Worm (Caenorhabditis elegans): ENCODE data around the gene srap-1.
A peak's percentile ranks its signal among the peaks of the same experiment; 100 is the strongest.

srap-1 gene

ce11 chrII:11176441-11176840 lies 26.6 kb upstream of the srap-1 start:
- no peak for TF ChIP-seq zag-1 (tag; optimal IDR thresholded peaks at IDR 0.05)
- peak in 1 of 2 experiments; percentile 7 for TF ChIP-seq lsy-2 (tag; optimal IDR thresholded peaks at IDR 0.05)
- peak; percentile 52 for TF ChIP-seq lin-38 (GFP tag; IDR thresholded peaks at IDR 0.05)
- TF ChIP-seq hif-1 (tag; optimal IDR thresholded peaks at IDR 0.05), result peak in 1 of 2 experiments; percentile 51
- TF ChIP-seq mes-2 (tag; optimal IDR thresholded peaks at IDR 0.05; ENCODE audit: poor library complexity, severe bottlenecking), result peak; percentile 90
- peak; percentile 37 for TF ChIP-seq hlh-30 (tag; optimal IDR thresholded peaks at IDR 0.05; ENCODE audit: insufficient read depth)
- no peak for TF ChIP-seq mxl-2 (GFP tag; conservative IDR thresholded peaks at IDR 0.05)
- no peak for TF ChIP-seq fkh-10 (GFP tag; optimal IDR thresholded peaks at IDR 0.05)
- TF ChIP-seq unc-62 (GFP tag; optimal IDR thresholded peaks at IDR 0.05 in 1 of 2), result peak in 1 of 2 experiments; percentile 41
- TF ChIP-seq unc-62 (tag; optimal IDR thresholded peaks at IDR 0.05), result no peak
- TF ChIP-seq aha-1 (tag), result peak; percentile 98

- no peak for TF ChIP-seq ceh-62 (tag; optimal IDR thresholded peaks at IDR 0.05)
- TF ChIP-seq lin-13 (GFP tag; optimal IDR thresholded peaks at IDR 0.05), result no peak
- no peak for TF ChIP-seq daf-8 (GFP tag; IDR thresholded peaks at IDR 0.05)
- TF ChIP-seq aha-1 (tag), result peak; percentile 62
- no peak for TF ChIP-seq nhr-237 (tag; optimal IDR thresholded peaks at IDR 0.05)
- TF ChIP-seq F37D6.2 (tag; optimal IDR thresholded peaks at IDR 0.05), result no peak
- TF ChIP-seq daf-19 (GFP tag; conservative IDR thresholded peaks at IDR 0.05), result no peak
- no peak for TF ChIP-seq daf-12 (tag; optimal IDR thresholded peaks at IDR 0.05)
- no peak for TF ChIP-seq tra-1 (GFP tag; IDR thresholded peaks at IDR 0.05)
Observed at ce11 chrII:11177376-11177775, 25.6 kb upstream of the srap-1 start, which contains the start of gene F37H8.6. TSS of gene F37H8.6 (minus strand) at chrII:11177476.

ce11 chrII:11178737-11179136 lies 24.3 kb upstream of the srap-1 start:
- TF ChIP-seq lin-15B (tag; optimal IDR thresholded peaks at IDR 0.05) (no peak), unc-62 (GFP tag; optimal IDR thresholded peaks at IDR 0.05 in 1 of 2) (peak in 1 of 2 experiments; percentile 68), unc-62 (tag; optimal IDR thresholded peaks at IDR 0.05) (no peak), nhr-28 (tag; optimal IDR thresholded peaks at IDR 0.05) (peak; percentile 44)

- TF ChIP-seq lsy-2 (tag; optimal IDR thresholded peaks at IDR 0.05) (peak in 1 of 2 experiments; percentile 2), daf-16 (GFP tag; optimal IDR thresholded peaks at IDR 0.05) (no peak), daf-16 (tag; optimal IDR thresholded peaks at IDR 0.05) (peak; percentile 18), ceh-44 (GFP tag; IDR thresholded peaks at IDR 0.05) (no peak), ctbp-1 (GFP tag; IDR thresholded peaks at IDR 0.05) (no peak), hlh-30 (tag; optimal IDR thresholded peaks at IDR 0.05; ENCODE audit: insufficient read depth) (peak; percentile 3), Y105C5A.15 (GFP tag; IDR thresholded peaks at IDR 0.05) (no peak), F44E2.7 (GFP tag; IDR thresholded peaks at IDR 0.05) (no peak), aha-1 (tag) (peak; percentile 78), nhr-25 (tag; optimal IDR thresholded peaks at IDR 0.05; ENCODE audit: borderline replicate concordance, insufficient read depth) (no peak), mep-1 (tag; optimal IDR thresholded peaks at IDR 0.05) (peak; percentile 20), ceh-20 (GFP tag; IDR thresholded peaks at IDR 0.05) (no peak), mdl-1 (tag; optimal IDR thresholded peaks at IDR 0.05) (peak in 1 of 2 experiments; percentile 54), Y75B8A.6 (GFP tag; IDR thresholded peaks at IDR 0.05) (no peak), lin-13 (GFP tag; optimal IDR thresholded peaks at IDR 0.05) (no peak), ceh-82 (tag; optimal IDR thresholded peaks at IDR 0.05) (no peak), daf-19 (GFP tag; conservative IDR thresholded peaks at IDR 0.05) (no peak), zfp-2 (tag; optimal IDR thresholded peaks at IDR 0.05) (no peak), nhr-28 (tag; optimal IDR thresholded peaks at IDR 0.05) (peak; percentile 98), T20F7.1 (GFP tag; optimal IDR thresholded peaks at IDR 0.05) (no peak), madf-5 (GFP tag; IDR thresholded peaks at IDR 0.05) (no peak), hlh-11 (tag; optimal IDR thresholded peaks at IDR 0.05) (peak; percentile 47), nhr-102 (tag; optimal IDR thresholded peaks at IDR 0.05) (no peak), pha-4 (GFP tag; IDR thresholded peaks at IDR 0.05) (no peak), pha-4 (tag; optimal IDR thresholded peaks at IDR 0.05) (no peak), zip-2 (tag; optimal IDR thresholded peaks at IDR 0.05) (no peak), attf-4 (tag; optimal IDR thresholded peaks at IDR 0.05) (no peak), fos-1 (tag; optimal IDR thresholded peaks at IDR 0.05) (no peak), mes-2 (tag; optimal IDR thresholded peaks at IDR 0.05; ENCODE audit: poor library complexity, severe bottlenecking) (peak; percentile 28), dve-1 (tag; optimal IDR thresholded peaks at IDR 0.05; ENCODE audit: insufficient read depth) (peak; percentile 24), dmd-6 (GFP tag; IDR thresholded peaks at IDR 0.05) (peak; percentile 68)
Observed at ce11 chrII:11181250-11181704, 21.7 kb upstream of the srap-1 start, which contains the start of gene bigr-1. TSS of gene bigr-1 (plus strand) at chrII:11181654.
